Fruit fly (Drosophila melanogaster): Measurements from ENCODE around the gene SMC3.

SMC3 gene

DNA sequence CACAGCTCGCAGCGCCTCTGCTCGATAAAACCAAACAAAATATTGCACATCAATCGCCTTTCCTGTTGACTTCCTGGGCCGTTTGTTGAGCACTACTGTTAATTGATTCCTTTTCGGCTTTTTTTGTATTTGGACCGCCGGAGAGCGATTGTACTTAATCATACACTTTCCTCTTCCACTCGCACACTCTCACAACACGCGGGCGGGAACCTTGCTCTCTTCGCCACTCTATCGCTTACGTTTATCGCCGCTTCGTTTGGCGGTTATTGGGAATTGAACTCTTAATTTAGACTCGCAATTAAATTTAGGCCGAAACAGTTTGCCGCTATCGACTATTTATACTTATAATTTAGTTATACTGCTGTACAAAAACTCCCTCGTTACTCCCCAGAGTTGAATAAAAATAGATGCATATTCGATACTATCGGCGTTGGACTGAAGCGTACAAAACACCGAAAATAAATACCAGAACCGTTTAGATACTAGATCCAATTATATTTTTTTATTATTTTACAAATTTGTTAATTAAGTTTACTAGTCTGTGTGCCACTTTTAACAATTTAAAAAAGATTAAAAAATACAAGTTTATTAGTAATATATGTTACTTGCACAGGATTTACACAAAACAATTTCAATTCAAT, 39.6 kb downstream of the SMC3 start, which contains the start of gene Arp2:
TSS of gene Arp2 (minus strand) at position 427 of the 641 bp plus-strand sequence.
- TF ChIP-seq CG33017 (tag; optimal IDR thresholded peaks at IDR 0.05) (no peak), tj (GFP tag; optimal IDR thresholded peaks at IDR 0.05) (no peak)

- TF ChIP-seq bab1 (GFP tag; optimal IDR thresholded peaks at IDR 0.05), result no peak
- TF ChIP-seq CG5204 (GFP tag; optimal IDR thresholded peaks at IDR 0.05), result no peak
- peak; percentile 45 for TF ChIP-seq ovo (GFP tag; optimal IDR thresholded peaks at IDR 0.05)
- no peak for TF ChIP-seq CG7045 (GFP tag; optimal IDR thresholded peaks at IDR 0.05)
- peak; percentile 46 for TF ChIP-seq tj (GFP tag; optimal IDR thresholded peaks at IDR 0.05)
- no peak for TF ChIP-seq CG7101 (tag; optimal IDR thresholded peaks at IDR 0.05)
- no peak for TF ChIP-seq Crg-1 (GFP tag; optimal IDR thresholded peaks at IDR 0.05)
- TF ChIP-seq CG33017 (tag; optimal IDR thresholded peaks at IDR 0.05), result no peak
- TF ChIP-seq cic (GFP tag; optimal IDR thresholded peaks at IDR 0.05), result peak; percentile 44
- TF ChIP-seq Mnt (GFP tag; optimal IDR thresholded peaks at IDR 0.05), result no peak
- no peak for TF ChIP-seq toe (GFP tag; optimal IDR thresholded peaks at IDR 0.05)
- no peak for TF ChIP-seq cnc (optimal IDR thresholded peaks at IDR 0.05)
- no peak for TF ChIP-seq Clk (GFP tag; optimal IDR thresholded peaks at IDR 0.05)
- no peak for TF ChIP-seq kay (GFP tag; ENCODE audit: borderline replicate concordance)
- no peak for TF ChIP-seq pad (GFP tag; optimal IDR thresholded peaks at IDR 0.05)
These were observed 40.2 kb downstream of the SMC3 start for dm6 chrX:16552968-16553417.

DNA sequence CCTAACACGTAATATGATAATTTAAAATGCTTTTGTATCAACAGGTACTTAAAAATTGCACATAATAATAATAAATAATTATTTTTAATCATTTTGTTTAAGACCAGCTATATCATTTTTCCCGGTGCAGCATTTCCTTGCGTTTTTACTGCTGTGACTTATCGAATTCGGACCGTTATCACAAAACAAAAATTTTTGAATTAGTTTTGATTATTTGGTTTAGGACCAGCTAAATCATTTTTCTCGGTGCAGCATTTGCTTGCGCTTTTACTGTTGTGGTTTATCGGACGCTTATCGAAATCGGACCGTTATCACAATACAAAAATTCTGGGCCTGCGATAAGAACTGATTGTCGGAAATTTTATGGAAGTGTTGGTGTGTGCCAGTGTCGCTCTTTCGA, 40.7 kb downstream of the SMC3 start:
- TF ChIP-seq Hr96 (GFP tag; optimal IDR thresholded peaks at IDR 0.05) (no peak), CG33017 (tag; optimal IDR thresholded peaks at IDR 0.05) (peak; percentile 69), CG11617 (GFP tag; optimal IDR thresholded peaks at IDR 0.05) (peak; percentile 79), Crg-1 (GFP tag; optimal IDR thresholded peaks at IDR 0.05) (no peak), pad (GFP tag; optimal IDR thresholded peaks at IDR 0.05) (peak; percentile 29), toe (GFP tag; optimal IDR thresholded peaks at IDR 0.05) (peak; percentile 17), CG1620 (GFP tag; optimal IDR thresholded peaks at IDR 0.05) (no peak), ovo (GFP tag; optimal IDR thresholded peaks at IDR 0.05) (peak; percentile 81), CG7101 (tag; optimal IDR thresholded peaks at IDR 0.05) (peak; percentile 74), kay (GFP tag; ENCODE audit: borderline replicate concordance) (peak; percentile 96), CG12768 (GFP tag; optimal IDR thresholded peaks at IDR 0.05) (peak; percentile 61), tj (GFP tag; optimal IDR thresholded peaks at IDR 0.05) (peak; percentile 43), CG14711 (tag; optimal IDR thresholded peaks at IDR 0.05) (peak; percentile 68), Mnt (GFP tag; optimal IDR thresholded peaks at IDR 0.05) (peak; percentile 53), Clk (GFP tag; optimal IDR thresholded peaks at IDR 0.05) (peak; percentile 15), bab1 (GFP tag; optimal IDR thresholded peaks at IDR 0.05) (peak; percentile 79), cic (GFP tag; optimal IDR thresholded peaks at IDR 0.05) (no peak), CG7045 (GFP tag; optimal IDR thresholded peaks at IDR 0.05) (peak; percentile 53), cnc (optimal IDR thresholded peaks at IDR 0.05) (no peak), CG5204 (GFP tag; optimal IDR thresholded peaks at IDR 0.05) (no peak)

DNA sequence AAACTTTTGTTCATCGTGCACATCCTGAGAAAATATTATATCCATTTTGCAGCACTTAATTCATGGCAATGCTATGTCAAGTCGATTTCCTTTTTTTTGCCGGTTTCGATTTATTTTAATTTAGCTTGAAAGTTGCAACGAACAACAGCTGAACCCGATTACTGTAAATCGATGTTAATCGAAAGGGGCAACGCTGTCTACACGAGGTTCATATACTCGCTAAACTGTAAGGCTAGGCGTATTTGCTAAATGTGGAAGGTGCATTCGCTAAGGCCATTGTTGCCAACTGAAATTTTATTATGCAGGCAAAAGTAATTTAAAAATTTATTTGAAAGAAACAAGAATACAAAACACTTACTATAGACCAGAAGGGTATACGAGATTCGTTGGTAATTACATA, 45.8 kb downstream of the SMC3 start, which contains the start of gene CG9902:
TSS of gene CG9902 (minus strand) at position 131 of the 400 bp plus-strand sequence.
- TF ChIP-seq Crg-1 (GFP tag; optimal IDR thresholded peaks at IDR 0.05) (no peak), ovo (GFP tag; optimal IDR thresholded peaks at IDR 0.05) (no peak), CG14711 (tag; optimal IDR thresholded peaks at IDR 0.05) (peak; percentile 10), CG7101 (tag; optimal IDR thresholded peaks at IDR 0.05) (peak; percentile 30), CG12768 (GFP tag; optimal IDR thresholded peaks at IDR 0.05) (no peak), cnc (optimal IDR thresholded peaks at IDR 0.05) (no peak), CG1620 (GFP tag; optimal IDR thresholded peaks at IDR 0.05) (no peak), Mnt (GFP tag; optimal IDR thresholded peaks at IDR 0.05) (no peak), cic (GFP tag; optimal IDR thresholded peaks at IDR 0.05) (no peak), tj (GFP tag; optimal IDR thresholded peaks at IDR 0.05) (peak; percentile 9), pad (GFP tag; optimal IDR thresholded peaks at IDR 0.05) (peak; percentile 89), bab1 (GFP tag; optimal IDR thresholded peaks at IDR 0.05) (peak; percentile 62), Hr96 (GFP tag; optimal IDR thresholded peaks at IDR 0.05) (no peak)

DNA sequence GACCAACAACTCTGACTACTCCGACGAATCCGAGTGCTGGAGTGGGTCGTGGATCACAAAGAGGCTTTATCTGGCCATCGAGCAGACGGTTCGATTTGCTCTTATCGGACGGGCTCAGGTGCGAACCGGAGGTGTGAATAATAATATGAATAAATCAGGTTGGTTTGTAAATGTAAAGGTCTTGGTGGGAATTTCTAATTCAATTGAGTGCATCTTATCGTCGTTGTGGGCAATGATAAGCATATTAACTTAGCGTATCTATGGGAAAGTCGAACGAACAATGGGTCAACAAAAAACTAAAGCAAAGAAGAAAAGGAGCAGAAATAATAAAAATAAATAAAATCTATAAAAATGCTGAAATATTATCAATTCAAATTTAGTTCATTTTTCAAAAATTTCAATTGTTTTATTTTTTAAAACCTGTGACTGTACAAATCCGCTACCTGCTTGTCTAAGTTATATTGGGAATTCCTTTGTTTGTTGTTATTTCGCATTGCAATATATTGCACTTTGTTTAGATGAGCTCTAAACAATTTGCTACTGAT, 52.4 kb downstream of the SMC3 start, which contains the start of gene CG9903:
TSS of gene CG9903 (minus strand) at position 51 of the 545 bp plus-strand sequence.
- TF ChIP-seq kay (GFP tag; ENCODE audit: borderline replicate concordance), result peak; percentile 53
- no peak for TF ChIP-seq cnc (optimal IDR thresholded peaks at IDR 0.05)
- peak; percentile 10 for TF ChIP-seq pad (GFP tag; optimal IDR thresholded peaks at IDR 0.05)
- peak; percentile 44 for TF ChIP-seq CG7101 (tag; optimal IDR thresholded peaks at IDR 0.05)
